Fruit fly (Drosophila melanogaster) whole organism: ENCODE results near the gene GramD1B.

Experiments used
- Dll ChIP-seq: fragments of >200 bp; optimal IDR thresholded peaks from 2 replicates; lab custom pipeline; 2017
- psq ChIP-seq: fragments of >200 bp; optimal IDR thresholded peaks from 2 replicates; lab custom pipeline; 2017

DNA sequence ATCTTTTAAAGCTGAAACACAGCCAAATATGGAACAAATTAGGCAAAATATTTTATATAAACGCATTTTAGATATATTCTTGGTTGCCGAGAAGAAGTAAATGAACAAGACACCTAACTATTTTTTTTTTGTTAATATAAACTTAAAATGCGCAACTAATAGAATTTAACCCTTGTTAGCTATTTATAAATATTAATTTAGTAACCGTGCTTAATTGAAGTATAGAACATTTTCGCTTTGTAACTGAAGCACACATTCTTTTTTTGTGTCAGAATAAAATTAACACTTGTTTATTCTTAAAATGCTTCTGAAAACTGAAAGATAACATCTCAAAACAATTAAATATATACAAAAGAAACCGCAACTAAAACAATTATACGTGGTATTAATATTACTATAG is 14.5 kb upstream of the GramD1B start, which contains the start of gene Sfp23F:
- TF ChIP-seq psq (no peak), Dll (lab: Kevin White, UChicago) (no peak)
